Worm (Caenorhabditis elegans) whole organism, early embryonic: Measurements from ENCODE around the gene srx-47.

Source experiments
- F13C5.2 ChIP-seq: sonication (generic microtip); optimal IDR thresholded peaks from 2 replicates; lab custom pipeline; 2017; ENCODE audit warnings: mild to moderate bottlenecking, missing genetic modification characterization, inconsistent platforms, missing compliant biosample characterization
- ama-1 ChIP-seq: fragments of 150-350 bp; optimal IDR thresholded peaks from 2 replicates; lab custom pipeline; 2014
- ceh-13 ChIP-seq: fragments of 200-800 bp; sonication (Bioruptor generic); optimal IDR thresholded peaks from 2 replicates; lab custom pipeline; 2018; ENCODE audit warnings: mild to moderate bottlenecking, missing genetic modification characterization, missing compliant biosample characterization
- ceh-36 ChIP-seq: sonication (generic microtip); optimal IDR thresholded peaks from 2 replicates; lab custom pipeline; 2016; ENCODE audit warnings: missing genetic modification characterization, inconsistent platforms, missing compliant biosample characterization
- flt-1 ChIP-seq: fragments of 200-800 bp; sonication (Bioruptor generic); IDR thresholded peaks from 2 replicates; pipeline ENCODE4 v1.3.6; 2022; ENCODE audit warnings: missing genetic modification characterization, missing compliant biosample characterization
- sea-1 ChIP-seq: fragments of 200-800 bp; sonication (Bioruptor generic); conservative IDR thresholded peaks from 2 replicates; pipeline ENCODE4 v1.3.6; 2022; ENCODE audit warnings: missing genetic modification characterization, missing compliant biosample characterization
- tra-4 ChIP-seq: sonication (generic microtip); optimal IDR thresholded peaks from 2 replicates; lab custom pipeline; 2017; ENCODE audit warnings: missing genetic modification characterization, missing compliant biosample characterization

DNA sequence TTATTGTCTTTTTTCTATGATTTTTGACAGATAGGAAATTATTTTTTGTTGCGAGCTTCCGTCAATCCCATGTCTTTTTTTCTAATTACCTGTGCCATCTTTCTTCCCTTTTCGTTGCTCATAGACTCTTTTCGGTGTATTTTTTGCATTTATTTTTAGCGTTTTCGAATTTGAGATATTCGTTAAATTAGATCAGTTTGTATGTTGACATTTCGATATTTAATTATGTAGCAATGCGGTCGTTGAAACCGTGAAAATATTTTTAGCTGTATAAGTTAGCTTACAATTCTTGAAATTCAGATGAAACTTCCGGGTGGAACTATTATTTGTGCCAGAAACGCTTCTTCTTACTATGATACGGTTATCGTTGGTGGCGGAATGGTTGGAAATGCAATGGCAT is 13.3 kb upstream of the srx-47 start, which contains the start of gene coq-6:
- TF ChIP-seq ama-1 (lab: Kevin White, UChicago) (no peak), flt-1 (GFP tag; lab: Robert Waterston, UW) (no peak), tra-4 (tag; lab: Kevin White, UChicago) (no peak), F13C5.2 (tag; lab: Kevin White, UChicago) (no peak), ceh-36 (tag; lab: Kevin White, UChicago) (no peak), ceh-13 (GFP tag; lab: Kevin White, UChicago) (no peak), sea-1 (no peak)
